Fruit fly (Drosophila melanogaster) whole organism, embryonic: ENCODE measurements around the gene vari.

Source experiments
- Ada2b ChIP-seq: fragments of 200-800 bp; sonication (Bioruptor generic); IDR thresholded peaks from 2 replicates; pipeline ENCODE4 v1.3.6; 2022; ENCODE audit warnings: missing biosample characterization, missing genetic modification characterization
- Asciz ChIP-seq: fragments of 200-800 bp; sonication (Bioruptor generic); optimal IDR thresholded peaks from 2 replicates; lab custom pipeline; 2017; ENCODE audit warnings: missing biosample characterization, mild to moderate bottlenecking, missing genetic modification characterization, missing genetic modification reagents
- B-H2 ChIP-seq: fragments of 200-800 bp; sonication (Bioruptor generic); optimal IDR thresholded peaks from 2 replicates; lab custom pipeline; 2018; ENCODE audit warnings: missing biosample characterization, mild to moderate bottlenecking, missing genetic modification characterization
- Blimp-1 ChIP-seq: fragments of 200-800 bp; sonication (Bioruptor generic); optimal IDR thresholded peaks from 3 replicates; lab custom pipeline; 2018; ENCODE audit warnings: missing biosample characterization, missing genetic modification characterization, mild to moderate bottlenecking, moderate library complexity, missing genetic modification reagents
- CG10543 ChIP-seq: fragments of 200-800 bp; sonication (Bioruptor generic); optimal IDR thresholded peaks from 3 replicates; lab custom pipeline; 2017; ENCODE audit warnings: missing biosample characterization, mild to moderate bottlenecking, missing genetic modification characterization, moderate library complexity
- CG11247 ChIP-seq: fragments of 200-800 bp; sonication (Bioruptor generic); IDR thresholded peaks from 2 replicates; pipeline ENCODE4 v1.3.6; 2022; ENCODE audit warnings: missing biosample characterization, missing genetic modification characterization
- CG13287 ChIP-seq: fragments of 200-800 bp; sonication (Bioruptor generic); IDR thresholded peaks from 2 replicates; pipeline ENCODE4 v1.3.6; 2022; ENCODE audit warnings: missing biosample characterization, missing genetic modification characterization; ENCODE audit not compliant: partially characterized antibody
- CG17359 ChIP-seq: fragments of 200-800 bp; sonication (Bioruptor generic); optimal IDR thresholded peaks from 3 replicates; lab custom pipeline; 2018; ENCODE audit warnings: missing biosample characterization, mild to moderate bottlenecking, missing genetic modification characterization, moderate library complexity
- CG17385 ChIP-seq: fragments of 200-800 bp; sonication (Bioruptor generic); optimal IDR thresholded peaks from 3 replicates; lab custom pipeline; 2018; ENCODE audit warnings: missing biosample characterization, mild to moderate bottlenecking, missing genetic modification characterization
- CG17612 ChIP-seq: fragments of 200-800 bp; sonication (Bioruptor generic); IDR thresholded peaks from 2 replicates; pipeline ENCODE4 v1.3.6; 2022; ENCODE audit warnings: missing biosample characterization, missing genetic modification characterization
- CG17802 ChIP-seq: fragments of 200-800 bp; sonication (Bioruptor generic); optimal IDR thresholded peaks from 2 replicates; lab custom pipeline; 2018; ENCODE audit warnings: missing biosample characterization, mild to moderate bottlenecking, missing genetic modification characterization, moderate library complexity
- CG17912 ChIP-seq: fragments of 200-800 bp; sonication (Bioruptor generic); optimal IDR thresholded peaks from 2 replicates; lab custom pipeline; 2018; ENCODE audit warnings: missing biosample characterization, mild to moderate bottlenecking, missing genetic modification characterization
- CG18262 ChIP-seq: fragments of 200-800 bp; optimal IDR thresholded peaks from 3 replicates; lab custom pipeline; 2019; ENCODE audit warnings: missing biosample characterization, mild to moderate bottlenecking, missing genetic modification characterization, moderate library complexity
- CG31441 ChIP-seq: fragments of 200-800 bp; sonication (Bioruptor generic); IDR thresholded peaks from 2 replicates; pipeline ENCODE4 v1.3.6; 2022; ENCODE audit warnings: missing biosample characterization, missing genetic modification characterization
- CG34422 ChIP-seq: fragments of 200-800 bp; sonication (Bioruptor generic); IDR thresholded peaks from 3 replicates; pipeline ENCODE4 v1.3.6; 2022; ENCODE audit warnings: missing biosample characterization, missing genetic modification characterization
- CG43689 ChIP-seq: fragments of 200-800 bp; sonication (Bioruptor generic); IDR thresholded peaks from 2 replicates; pipeline ENCODE4 v1.3.6; 2022; ENCODE audit warnings: missing biosample characterization, missing genetic modification characterization
- CG4424 ChIP-seq: fragments of 200-800 bp; sonication (Bioruptor generic); optimal IDR thresholded peaks from 3 replicates; lab custom pipeline; 2016; ENCODE audit warnings: missing biosample characterization, missing genetic modification characterization
- CG8089 ChIP-seq: fragments of 200-800 bp; sonication (Bioruptor generic); optimal IDR thresholded peaks from 3 replicates; lab custom pipeline; 2016; ENCODE audit warnings: missing biosample characterization, missing genetic modification characterization
- CG8944 ChIP-seq: fragments of 200-800 bp; sonication (Bioruptor generic); optimal IDR thresholded peaks from 3 replicates; lab custom pipeline; 2016; ENCODE audit warnings: missing biosample characterization, missing genetic modification characterization
- CG9876 ChIP-seq: fragments of 200-800 bp; sonication (Bioruptor generic); optimal IDR thresholded peaks from 2 replicates; lab custom pipeline; 2016; ENCODE audit warnings: missing biosample characterization, missing genetic modification characterization
- Dip3 ChIP-seq: fragments of 200-800 bp; sonication (Bioruptor generic); optimal IDR thresholded peaks from 3 replicates; lab custom pipeline; 2016; ENCODE audit warnings: missing biosample characterization, missing genetic modification characterization
- Dll ChIP-seq: fragments of 200-800 bp; sonication (Bioruptor generic); IDR thresholded peaks from 4 replicates; pipeline ENCODE4 v1.3.6; 2022; ENCODE audit warnings: missing biosample characterization, missing genetic modification characterization; ENCODE audit not compliant: partially characterized antibody
- Doc2 ChIP-seq: fragments of 200-800 bp; sonication (Bioruptor generic); IDR thresholded peaks from 2 replicates; pipeline ENCODE4 v1.3.6; 2022; ENCODE audit warnings: missing biosample characterization, missing genetic modification characterization
- Doc3 ChIP-seq: fragments of 200-800 bp; sonication (Bioruptor generic); IDR thresholded peaks from 3 replicates; pipeline ENCODE4 v1.3.6; 2022; ENCODE audit warnings: missing biosample characterization, missing genetic modification characterization; ENCODE audit not compliant: partially characterized antibody
- E2f1 ChIP-seq: fragments of 200-800 bp; sonication (Bioruptor generic); IDR thresholded peaks from 2 replicates; pipeline ENCODE4 v1.3.6; 2022; ENCODE audit warnings: missing biosample characterization, missing genetic modification characterization
- E2f2 ChIP-seq: fragments of 200-800 bp; sonication (Bioruptor generic); IDR thresholded peaks from 2 replicates; pipeline ENCODE4 v1.3.6; 2022; ENCODE audit warnings: missing biosample characterization, missing genetic modification characterization
- Hmr ChIP-seq: fragments of 200-800 bp; sonication (Bioruptor generic); optimal IDR thresholded peaks from 3 replicates; lab custom pipeline; 2017; ENCODE audit warnings: mild to moderate bottlenecking, missing biosample characterization, missing genetic modification reagents, missing genetic modification characterization
- Pdp1 ChIP-seq, 2 experiments: fragments of 200-800 bp; sonication (Bioruptor generic); optimal IDR thresholded peaks; 3 replicates each; lab custom pipeline; 2016; ENCODE audit warnings: missing biosample characterization in 2 of 2, missing genetic modification characterization in 2 of 2, mild to moderate bottlenecking in 1 of 2, moderate library complexity in 1 of 2
- Ptx1 ChIP-seq: fragments of 200-800 bp; sonication (Bioruptor generic); IDR thresholded peaks from 2 replicates; pipeline ENCODE4 v1.3.6; 2022; ENCODE audit warnings: missing biosample characterization, missing genetic modification characterization
- ap ChIP-seq: fragments of 200-800 bp; sonication (Bioruptor generic); IDR thresholded peaks from 2 replicates; pipeline ENCODE4 v1.3.6; 2022; ENCODE audit warnings: missing biosample characterization, missing genetic modification characterization
- cwo ChIP-seq: fragments of 200-800 bp; sonication (Bioruptor generic); optimal IDR thresholded peaks from 3 replicates; lab custom pipeline; 2017; ENCODE audit warnings: missing biosample characterization, missing genetic modification characterization, mild to moderate bottlenecking, moderate library complexity, missing genetic modification reagents
- dysf ChIP-seq: fragments of 200-800 bp; sonication (Bioruptor generic); IDR thresholded peaks from 3 replicates; pipeline ENCODE4 v1.3.6; 2022; ENCODE audit warnings: missing biosample characterization, missing genetic modification characterization
- emc ChIP-seq: fragments of 200-800 bp; sonication (Bioruptor generic); optimal IDR thresholded peaks from 2 replicates; lab custom pipeline; 2016; ENCODE audit warnings: missing biosample characterization, missing genetic modification characterization
- ftz-f1 ChIP-seq: fragments of 200-800 bp; sonication (Bioruptor generic); optimal IDR thresholded peaks from 2 replicates; lab custom pipeline; 2016; ENCODE audit warnings: missing biosample characterization, missing genetic modification characterization
- jigr1 ChIP-seq: fragments of 200-800 bp; sonication (Bioruptor generic); IDR thresholded peaks from 3 replicates; pipeline ENCODE4 v1.3.6; 2022; ENCODE audit warnings: missing biosample characterization, missing genetic modification characterization
- nau ChIP-seq: fragments of 200-800 bp; sonication (Bioruptor generic); optimal IDR thresholded peaks from 3 replicates; lab custom pipeline; 2017; ENCODE audit warnings: missing biosample characterization, mild to moderate bottlenecking, missing genetic modification characterization, missing genetic modification reagents
- nmo ChIP-seq: fragments of 200-800 bp; sonication (Bioruptor generic); optimal IDR thresholded peaks from 2 replicates; lab custom pipeline; 2018; ENCODE audit warnings: missing biosample characterization, mild to moderate bottlenecking, missing genetic modification characterization, moderate library complexity
- odd ChIP-seq: fragments of 200-800 bp; sonication (Bioruptor generic); optimal IDR thresholded peaks from 2 replicates; lab custom pipeline; 2017; ENCODE audit warnings: missing biosample characterization, mild to moderate bottlenecking, missing genetic modification characterization
- org-1 ChIP-seq: fragments of 200-800 bp; sonication (Bioruptor generic); optimal IDR thresholded peaks from 2 replicates; lab custom pipeline; 2017; ENCODE audit warnings: missing biosample characterization, missing genetic modification characterization
- phol ChIP-seq: fragments of 200-800 bp; sonication (Bioruptor generic); optimal IDR thresholded peaks from 3 replicates; lab custom pipeline; 2018; ENCODE audit warnings: missing biosample characterization, mild to moderate bottlenecking, missing genetic modification characterization, moderate library complexity
- run ChIP-seq: fragments of 200-800 bp; sonication (Bioruptor generic); optimal IDR thresholded peaks from 3 replicates; lab custom pipeline; 2018; ENCODE audit warnings: missing biosample characterization, mild to moderate bottlenecking, missing genetic modification characterization
- sug ChIP-seq: fragments of 200-800 bp; optimal IDR thresholded peaks from 2 replicates; lab custom pipeline; 2019; ENCODE audit warnings: missing biosample characterization, mild to moderate bottlenecking, missing genetic modification characterization, moderate library complexity
- tna ChIP-seq: fragments of 200-800 bp; sonication (Bioruptor generic); IDR thresholded peaks from 2 replicates; pipeline ENCODE4 v1.3.6; 2022; ENCODE audit warnings: missing biosample characterization, missing genetic modification characterization; ENCODE audit not compliant: partially characterized antibody
- tx ChIP-seq: fragments of 200-800 bp; sonication (Bioruptor generic); optimal IDR thresholded peaks from 2 replicates; lab custom pipeline; 2016; ENCODE audit warnings: missing biosample characterization, missing genetic modification characterization
- vnd ChIP-seq: fragments of 200-800 bp; sonication (Bioruptor generic); IDR thresholded peaks from 3 replicates; pipeline ENCODE4 v1.3.6; 2022; ENCODE audit warnings: missing biosample characterization, missing genetic modification characterization; ENCODE audit not compliant: partially characterized antibody
- vvl ChIP-seq: fragments of 200-800 bp; sonication (Bioruptor generic); IDR thresholded peaks from 2 replicates; pipeline ENCODE4 v1.3.6; 2022; ENCODE audit warnings: missing biosample characterization, missing genetic modification characterization
- wor ChIP-seq: fragments of 200-800 bp; sonication (Bioruptor generic); IDR thresholded peaks from 2 replicates; pipeline ENCODE4 v1.3.6; 2022; ENCODE audit warnings: missing biosample characterization, missing genetic modification characterization
- z ChIP-seq: fragments of 200-800 bp; sonication (Bioruptor generic); IDR thresholded peaks from 3 replicates; pipeline ENCODE4 v1.3.6; 2022; ENCODE audit warnings: missing biosample characterization, missing genetic modification characterization

The vari gene

dm6 chr2L:20821249-20822024, 24.6 kb upstream of the vari start (continued):
- no peak for TF ChIP-seq Ptx1 (GFP tag; lab: Robert Waterston, UW)
- peak; percentile 57 for TF ChIP-seq B-H2 (GFP tag; lab: Kevin White, UChicago)
- no peak for TF ChIP-seq nmo (GFP tag; lab: Kevin White, UChicago)
- TF ChIP-seq CG31441 (GFP tag; lab: Robert Waterston, UW) = peak; percentile 27; the same call in 1 of the 2 replicates
- TF ChIP-seq Doc3 (GFP tag; lab: Robert Waterston, UW) = peak; percentile 55; the same call in 2 of the 3 replicates
- 0 out of 3 replicates have a peak, but pooled peaks have one; percentile 36 for TF ChIP-seq vnd (GFP tag; lab: Robert Waterston, UW)
- no peak for TF ChIP-seq ap (GFP tag; lab: Robert Waterston, UW)
- peak; percentile 10 for TF ChIP-seq CG17912 (GFP tag; lab: Kevin White, UChicago)
- peak; percentile 40; the same call in 1 of the 3 replicates for TF ChIP-seq CG34422
- TF ChIP-seq sug (tag; lab: Kevin White, UChicago) = peak; percentile 56
- peak; percentile 52; the same call in 2 of the 3 replicates for TF ChIP-seq z (GFP tag; lab: Robert Waterston, UW)
- no peak for TF ChIP-seq Dip3 (GFP tag; lab: Kevin White, UChicago)
- TF ChIP-seq tx (GFP tag; lab: Kevin White, UChicago) = no peak
- TF ChIP-seq odd (GFP tag; lab: Kevin White, UChicago) = no peak
- TF ChIP-seq vvl = no peak; the same call in 1 of the 2 replicates
- no peak for TF ChIP-seq run (tag; lab: Kevin White, UChicago)
- peak in 1 of 2 experiments; percentile 25 for TF ChIP-seq Pdp1 (GFP tag; optimal IDR thresholded peaks at IDR 0.05; lab: Kevin White, UChicago)
- 0 out of 3 replicates have a peak, but pooled peaks have one; percentile 27 for TF ChIP-seq dysf (GFP tag; lab: Robert Waterston, UW)
- peak; percentile 21 for TF ChIP-seq nau
- TF ChIP-seq CG17612 (GFP tag; lab: Robert Waterston, UW) = no peak
- no peak for TF ChIP-seq wor
- TF ChIP-seq Blimp-1 (GFP tag; lab: Kevin White, UChicago) = peak; percentile 63
- no peak for TF ChIP-seq org-1 (GFP tag; lab: Kevin White, UChicago)
- TF ChIP-seq Dll (GFP tag; lab: Robert Waterston, UW) = peak; percentile 70; the same call in 3 of the 4 replicates
- TF ChIP-seq emc = no peak
- no peak for TF ChIP-seq Doc2 (GFP tag; lab: Robert Waterston, UW)
- TF ChIP-seq ftz-f1 (GFP tag; lab: Kevin White, UChicago) = peak; percentile 76
- no peak for TF ChIP-seq jigr1
- TF ChIP-seq CG8944 (GFP tag; lab: Kevin White, UChicago) = no peak
- no peak for TF ChIP-seq Hmr (GFP tag; lab: Kevin White, UChicago)
- TF ChIP-seq CG10543 (GFP tag; lab: Kevin White, UChicago) = peak; percentile 83
- TF ChIP-seq CG13287 (GFP tag; lab: Robert Waterston, UW) = peak; percentile 56
- TF ChIP-seq CG18262 = peak; percentile 14
- TF ChIP-seq CG11247 = no peak
- no peak for TF ChIP-seq CG9876 (GFP tag; lab: Kevin White, UChicago)
- peak; percentile 22; the same call in 1 of the 2 replicates for TF ChIP-seq E2f2 (GFP tag; lab: Robert Waterston, UW)
- TF ChIP-seq cwo (GFP tag; lab: Kevin White, UChicago) = peak; percentile 5
- peak; percentile 44; the same call in 1 of the 2 replicates for TF ChIP-seq tna
- no peak for TF ChIP-seq CG8089 (GFP tag; lab: Kevin White, UChicago)
- no peak for TF ChIP-seq CG43689 (GFP tag; lab: Robert Waterston, UW)
- no peak for TF ChIP-seq Ada2b (GFP tag; lab: Robert Waterston, UW)
- peak; percentile 5 for TF ChIP-seq phol (tag; lab: Kevin White, UChicago)
- TF ChIP-seq CG17385 (GFP tag; lab: Kevin White, UChicago) = peak; percentile 17
- TF ChIP-seq Asciz = no peak
- TF ChIP-seq E2f1 (GFP tag; lab: Robert Waterston, UW) = 0 out of 2 replicates have a peak, but pooled peaks have one; percentile 35
- peak; percentile 44 for TF ChIP-seq CG17359 (tag; lab: Kevin White, UChicago)
- peak; percentile 24 for TF ChIP-seq CG4424 (GFP tag; lab: Kevin White, UChicago)
- peak; percentile 94 for TF ChIP-seq CG17802 (tag; lab: Kevin White, UChicago)
